Fruit fly (Drosophila melanogaster) whole organism, wandering third instar larva: Measurements from ENCODE around the gene Acat1.

Source experiments
- CG32264 ChIP-seq: fragments of 200-800 bp; sonication (Bioruptor generic); optimal IDR thresholded peaks from 2 replicates; lab custom pipeline; 2016; ENCODE audit warnings: missing biosample characterization, missing genetic modification characterization
- CG9705 ChIP-seq: fragments of 200-800 bp; sonication (Bioruptor generic); optimal IDR thresholded peaks from 2 replicates; lab custom pipeline; 2018; ENCODE audit warnings: missing biosample characterization, mild to moderate bottlenecking, missing genetic modification characterization
- Dif ChIP-seq: fragments of 200-275, 200-300 bp; sonication (Bioruptor generic); optimal IDR thresholded peaks from 2 replicates; lab custom pipeline; 2018; ENCODE audit warnings: missing biosample characterization, missing genetic modification characterization; ENCODE audit not compliant: partially characterized antibody
- GATAd ChIP-seq: sonication (Bioruptor generic); optimal IDR thresholded peaks from 2 replicates; lab custom pipeline; 2016; ENCODE audit warnings: missing biosample characterization, missing genetic modification characterization
- HLH106 ChIP-seq: fragments of 200-800 bp; optimal IDR thresholded peaks from 3 replicates; lab custom pipeline; 2019; ENCODE audit warnings: missing biosample characterization, mild to moderate bottlenecking, missing genetic modification characterization, moderate library complexity
- Hnf4 ChIP-seq: fragments of 200-800 bp; sonication (Bioruptor generic); optimal IDR thresholded peaks from 2 replicates; lab custom pipeline; 2016; ENCODE audit warnings: missing biosample characterization, mild to moderate bottlenecking, missing genetic modification characterization
- Hr78 ChIP-seq: fragments of >200 bp; optimal IDR thresholded peaks from 2 replicates; lab custom pipeline; 2017; ENCODE audit warnings: missing biosample characterization, missing genetic modification characterization
- Hr83 ChIP-seq: fragments of 200-300 bp; sonication (Bioruptor generic); optimal IDR thresholded peaks from 2 replicates; lab custom pipeline; 2016; ENCODE audit warnings: missing biosample characterization, mild to moderate bottlenecking, missing genetic modification characterization, moderate library complexity; ENCODE audit not compliant: poor library complexity, severe bottlenecking
- Jra ChIP-seq: sonication (Bioruptor generic); optimal IDR thresholded peaks from 2 replicates; lab custom pipeline; 2016; ENCODE audit warnings: missing biosample characterization, missing genetic modification characterization
- Mio ChIP-seq: sonication (Bioruptor generic); optimal IDR thresholded peaks from 2 replicates; lab custom pipeline; 2016; ENCODE audit warnings: missing biosample characterization, missing genetic modification characterization
- N ChIP-seq: fragments of >200 bp; optimal IDR thresholded peaks from 2 replicates; lab custom pipeline; 2018; ENCODE audit warnings: missing biosample characterization, missing external identifiers, missing genetic modification characterization
- OdsH ChIP-seq: fragments of 200-800 bp; sonication (Bioruptor generic); optimal IDR thresholded peaks from 2 replicates; lab custom pipeline; 2016; ENCODE audit warnings: missing biosample characterization, mild to moderate bottlenecking, missing genetic modification characterization
- Rel ChIP-seq, 2 experiments: fragments of 200-800 bp; sonication (Bioruptor generic) in 1 of 2; optimal IDR thresholded peaks; 2 replicates in 1 of 2; 3 replicates in 1 of 2; lab custom pipeline; 2016 to 2019; ENCODE audit warnings: mild to moderate bottlenecking in 2 of 2, missing biosample characterization in 2 of 2, missing genetic modification characterization in 2 of 2, moderate library complexity in 1 of 2
- Vsx2 ChIP-seq: fragments of 200-300, 225-300 bp; sonication (Bioruptor generic); optimal IDR thresholded peaks from 2 replicates; lab custom pipeline; 2018; ENCODE audit warnings: missing biosample characterization, missing genetic modification characterization; ENCODE audit not compliant: partially characterized antibody
- br ChIP-seq: fragments of 200-800 bp; sonication (Bioruptor generic); optimal IDR thresholded peaks from 2 replicates; lab custom pipeline; 2016; ENCODE audit warnings: missing biosample characterization, missing genetic modification characterization
- brk ChIP-seq: fragments of 200-800 bp; sonication (Bioruptor generic); optimal IDR thresholded peaks from 2 replicates; lab custom pipeline; 2016; ENCODE audit warnings: missing biosample characterization, mild to moderate bottlenecking, missing genetic modification characterization
- dmrt93B ChIP-seq: fragments of 200-800 bp; sonication (Bioruptor generic); optimal IDR thresholded peaks from 2 replicates; lab custom pipeline; 2018; ENCODE audit warnings: missing biosample characterization, mild to moderate bottlenecking, missing genetic modification characterization
- dsf ChIP-seq: sonication (Bioruptor generic); optimal IDR thresholded peaks from 2 replicates; lab custom pipeline; 2016; ENCODE audit warnings: missing biosample characterization, missing genetic modification characterization, borderline replicate concordance
- foxo ChIP-seq, 2 experiments: fragments of 200-800 bp; sonication (Bioruptor generic); optimal IDR thresholded peaks; 2 replicates in 1 of 2; 3 replicates in 1 of 2; lab custom pipeline; 2016 to 2017; ENCODE audit warnings: missing biosample characterization in 2 of 2, missing genetic modification characterization in 2 of 2
- fru ChIP-seq: fragments of 200-800 bp; sonication (Bioruptor generic); optimal IDR thresholded peaks from 3 replicates; lab custom pipeline; 2016; ENCODE audit warnings: missing biosample characterization, mild to moderate bottlenecking, missing genetic modification characterization
- pan ChIP-seq: fragments of >200 bp; optimal IDR thresholded peaks from 2 replicates; lab custom pipeline; 2017
- psq ChIP-seq: fragments of 200-800 bp; sonication (Bioruptor generic); optimal IDR thresholded peaks from 3 replicates; lab custom pipeline; 2017; ENCODE audit warnings: missing biosample characterization, mild to moderate bottlenecking, missing genetic modification characterization, moderate library complexity
- rgr ChIP-seq: fragments of 200-800 bp; sonication (Bioruptor generic); optimal IDR thresholded peaks from 3 replicates; lab custom pipeline; 2016; ENCODE audit warnings: missing biosample characterization, mild to moderate bottlenecking, missing genetic modification characterization
- sage ChIP-seq: fragments of 200-800 bp; sonication (Bioruptor generic); optimal IDR thresholded peaks from 2 replicates; lab custom pipeline; 2016; ENCODE audit warnings: missing biosample characterization, mild to moderate bottlenecking, missing genetic modification characterization
- tai ChIP-seq: sonication (Bioruptor generic); optimal IDR thresholded peaks from 2 replicates; lab custom pipeline; 2016; ENCODE audit warnings: missing biosample characterization, missing genetic modification characterization
- usp ChIP-seq: fragments of >200 bp; optimal IDR thresholded peaks from 2 replicates; lab custom pipeline; 2017; ENCODE audit warnings: missing biosample characterization, missing genetic modification characterization
- woc ChIP-seq: sonication (Bioruptor generic); optimal IDR thresholded peaks from 2 replicates; lab custom pipeline; 2016; ENCODE audit warnings: missing biosample characterization, mild to moderate bottlenecking, missing genetic modification characterization

The Acat1 gene

dm6 chrX:7884360-7884759, 4.2 kb downstream of the Acat1 start, which contains the start of gene Ir7g:
Gene Ir7g (plus strand): TSS chrX:7884660.
- TF ChIP-seq OdsH (GFP tag; lab: Kevin White, UChicago) (no peak), fru (GFP tag; lab: Kevin White, UChicago) (no peak), Rel (GFP tag; optimal IDR thresholded peaks at IDR 0.05; lab: Kevin White, UChicago) (no peak), Rel (tag; optimal IDR thresholded peaks at IDR 0.05; lab: Kevin White, UChicago) (no peak), usp (GFP tag; lab: Kevin White, UChicago) (no peak), dsf (GFP tag; lab: Kevin White, UChicago) (no peak), Jra (GFP tag; lab: Kevin White, UChicago) (no peak), GATAd (GFP tag; lab: Kevin White, UChicago) (no peak), sage (GFP tag; lab: Kevin White, UChicago) (no peak), psq (GFP tag; lab: Kevin White, UChicago) (no peak), CG32264 (no peak), dmrt93B (no peak), Hnf4 (GFP tag; lab: Kevin White, UChicago) (no peak)

dm6 chrX:7883926-7884325, 4.7 kb downstream of the Acat1 start, which contains the start of gene Ir7f:
Gene Ir7f (minus strand): TSS chrX:7884026.
- no peak for TF ChIP-seq pan (lab: Kevin White, UChicago)

- TF ChIP-seq dmrt93B, result no peak
- no peak for TF ChIP-seq woc (GFP tag; lab: Kevin White, UChicago)
- TF ChIP-seq Vsx2 (GFP tag; lab: Kevin White, UChicago), result no peak
- TF ChIP-seq dsf (GFP tag; lab: Kevin White, UChicago), result no peak
- no peak for TF ChIP-seq N (GFP tag; lab: Kevin White, UChicago)
These were observed 7.0 kb downstream of the Acat1 start, which contains the start of gene Ir7e for dm6 chrX:7881579-7881978. Gene Ir7e (minus strand): TSS chrX:7881679.

- TF ChIP-seq Dif (GFP tag; lab: Kevin White, UChicago) (no peak), GATAd (GFP tag; lab: Kevin White, UChicago) (no peak), foxo (GFP tag; optimal IDR thresholded peaks at IDR 0.05; lab: Kevin White, UChicago) (no peak), br (GFP tag; lab: Kevin White, UChicago) (no peak), Hr78 (GFP tag; lab: Kevin White, UChicago) (no peak), Mio (no peak), Hnf4 (GFP tag; lab: Kevin White, UChicago) (no peak), woc (GFP tag; lab: Kevin White, UChicago) (no peak)
These were observed 9.8 kb downstream of the Acat1 start, which contains the start of gene Ir7d for dm6 chrX:7878736-7879135. Gene Ir7d (minus strand): TSS chrX:7878836.

DNA sequence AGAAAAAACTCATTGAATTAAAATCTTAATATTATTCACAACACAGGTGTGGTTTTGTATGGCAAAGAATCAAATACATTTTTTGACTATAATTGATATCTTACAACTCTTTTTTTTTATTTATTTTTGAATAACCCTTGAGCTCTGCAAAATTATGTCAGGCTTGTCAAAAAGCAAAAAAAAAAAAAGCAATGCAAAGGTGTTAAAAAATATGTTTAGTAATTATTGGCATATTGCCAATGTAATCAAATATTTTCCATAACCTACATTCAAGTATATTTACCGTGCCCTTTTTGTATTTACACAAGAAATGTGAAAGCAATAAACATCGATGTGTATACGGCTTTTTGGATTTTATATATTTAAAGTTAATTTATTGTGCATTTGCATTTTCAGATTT, 14.5 kb downstream of the Acat1 start, which contains the start of gene Ir7c:
Gene Ir7c, plus strand, starts transcription at position 301 of the 400 bp plus-strand sequence.
- no peak for TF ChIP-seq HLH106 (tag; lab: Kevin White, UChicago)
- no peak for TF ChIP-seq brk
- no peak for TF ChIP-seq CG9705
- TF ChIP-seq CG32264, result no peak
- no peak for TF ChIP-seq N (GFP tag; lab: Kevin White, UChicago)
- TF ChIP-seq Jra (GFP tag; lab: Kevin White, UChicago), result no peak
- TF ChIP-seq Rel (GFP tag; optimal IDR thresholded peaks at IDR 0.05; lab: Kevin White, UChicago), result no peak
- no peak for TF ChIP-seq Rel (tag; optimal IDR thresholded peaks at IDR 0.05; lab: Kevin White, UChicago)
- TF ChIP-seq GATAd (GFP tag; lab: Kevin White, UChicago), result no peak
- TF ChIP-seq rgr (GFP tag; lab: Kevin White, UChicago), result no peak
- no peak for TF ChIP-seq usp (GFP tag; lab: Kevin White, UChicago)
- no peak for TF ChIP-seq Hr83 (GFP tag; lab: Kevin White, UChicago)
- TF ChIP-seq pan (lab: Kevin White, UChicago), result no peak
- TF ChIP-seq Hr78 (GFP tag; lab: Kevin White, UChicago), result no peak
- TF ChIP-seq woc (GFP tag; lab: Kevin White, UChicago), result no peak

dm6 chrX:7873172-7873930, 15.2 kb downstream of the Acat1 start, which contains the start of gene dec:
Gene dec (minus strand): TSS chrX:7873222.
- TF ChIP-seq rgr (GFP tag; lab: Kevin White, UChicago) (no peak), tai (no peak), Vsx2 (GFP tag; lab: Kevin White, UChicago) (no peak), usp (GFP tag; lab: Kevin White, UChicago) (no peak)
- TF ChIP-seq, all 38 proteins: peak for 0
